Fruit fly (Drosophila melanogaster) whole organism, embryonic: ENCODE data around the gene CG10005.
A peak's percentile ranks its signal among the peaks of the same experiment; 100 is the strongest.

ENCODE experiments used
- Aef1 ChIP-seq: fragments of 200-800 bp; sonication (Bioruptor generic); IDR thresholded peaks from 3 replicates; pipeline ENCODE4 v1.3.6; 2022; ENCODE audit warnings: missing biosample characterization, missing genetic modification characterization
- Atf3 ChIP-seq: fragments of 200-800 bp; sonication (Bioruptor generic); optimal IDR thresholded peaks from 3 replicates; lab custom pipeline; 2016; ENCODE audit warnings: missing biosample characterization, missing genetic modification characterization
- CG10565 ChIP-seq: fragments of 200-800 bp; sonication (Bioruptor generic); optimal IDR thresholded peaks from 3 replicates; lab custom pipeline; 2016; ENCODE audit warnings: missing biosample characterization, mild to moderate bottlenecking, missing genetic modification characterization
- CG11456 ChIP-seq: fragments of 200-800 bp; sonication (Bioruptor generic); IDR thresholded peaks from 3 replicates; pipeline ENCODE4 v1.3.6; 2022; ENCODE audit warnings: missing biosample characterization, missing genetic modification characterization
- CG11695 ChIP-seq: fragments of 200-800 bp; sonication (Bioruptor generic); IDR thresholded peaks from 3 replicates; pipeline ENCODE4 v1.3.6; 2022; ENCODE audit warnings: missing biosample characterization, missing genetic modification characterization
- CG16815 ChIP-seq: fragments of 200-800 bp; sonication (Bioruptor generic); optimal IDR thresholded peaks from 3 replicates; lab custom pipeline; 2017; ENCODE audit warnings: missing biosample characterization, mild to moderate bottlenecking, missing genetic modification characterization
- CG18476 ChIP-seq: fragments of 200-800 bp; sonication (Bioruptor generic); optimal IDR thresholded peaks from 2 replicates; lab custom pipeline; 2016; ENCODE audit warnings: missing biosample characterization, mild to moderate bottlenecking, missing genetic modification characterization
- CG2875 ChIP-seq: fragments of 200-800 bp; sonication (Bioruptor generic); optimal IDR thresholded peaks from 2 replicates; lab custom pipeline; 2017; ENCODE audit warnings: missing biosample characterization, mild to moderate bottlenecking, missing genetic modification characterization, missing genetic modification reagents
- CG30020 ChIP-seq: fragments of 200-800 bp; optimal IDR thresholded peaks from 2 replicates; lab custom pipeline; 2019; ENCODE audit warnings: missing biosample characterization, mild to moderate bottlenecking, missing genetic modification characterization, moderate library complexity
- CG3163 ChIP-seq: fragments of 200-800 bp; sonication (Bioruptor generic); optimal IDR thresholded peaks from 3 replicates; lab custom pipeline; 2016; ENCODE audit warnings: missing biosample characterization, missing genetic modification characterization
- CG32767 ChIP-seq: fragments of 200-800 bp; sonication (Bioruptor generic); IDR thresholded peaks from 2 replicates; pipeline ENCODE4 v1.3.6; 2022; ENCODE audit warnings: missing biosample characterization, missing genetic modification characterization
- CG3847 ChIP-seq: fragments of 200-800 bp; sonication (Bioruptor generic); IDR thresholded peaks from 2 replicates; pipeline ENCODE4 v1.3.6; 2022; ENCODE audit warnings: missing biosample characterization, missing genetic modification characterization
- CG4360 ChIP-seq: fragments of 200-800 bp; sonication (Bioruptor generic); IDR thresholded peaks from 2 replicates; pipeline ENCODE4 v1.3.6; 2022; ENCODE audit warnings: missing biosample characterization, missing genetic modification characterization
- CG6175 ChIP-seq: fragments of 200-800 bp; sonication (Bioruptor generic); IDR thresholded peaks from 3 replicates; pipeline ENCODE4 v1.3.6; 2022; ENCODE audit warnings: missing biosample characterization, missing genetic modification characterization
- CG6791 ChIP-seq: fragments of 200-800 bp; sonication (Bioruptor generic); IDR thresholded peaks from 3 replicates; pipeline ENCODE4 v1.3.6; 2022; ENCODE audit warnings: missing biosample characterization, missing genetic modification characterization; ENCODE audit not compliant: partially characterized antibody
- CG8944 ChIP-seq: fragments of 200-800 bp; sonication (Bioruptor generic); optimal IDR thresholded peaks from 3 replicates; lab custom pipeline; 2016; ENCODE audit warnings: missing biosample characterization, missing genetic modification characterization
- CoRest ChIP-seq: fragments of 200-800 bp; sonication (Bioruptor generic); optimal IDR thresholded peaks from 3 replicates; lab custom pipeline; 2018; ENCODE audit warnings: missing biosample characterization, mild to moderate bottlenecking, missing genetic modification characterization, moderate library complexity
- D19A ChIP-seq: fragments of 200-800 bp; optimal IDR thresholded peaks from 3 replicates; lab custom pipeline; 2019; ENCODE audit warnings: missing biosample characterization, mild to moderate bottlenecking, missing genetic modification characterization, moderate library complexity
- Dbx ChIP-seq: fragments of 200-800 bp; sonication (Bioruptor generic); IDR thresholded peaks from 3 replicates; pipeline ENCODE4 v1.3.6; 2022; ENCODE audit warnings: missing biosample characterization, missing genetic modification characterization
- Dip2 ChIP-seq: fragments of 200-800 bp; sonication (Bioruptor generic); IDR thresholded peaks from 2 replicates; pipeline ENCODE4 v1.3.6; 2022; ENCODE audit warnings: missing biosample characterization, missing genetic modification characterization
- Doc2 ChIP-seq: fragments of 200-800 bp; sonication (Bioruptor generic); IDR thresholded peaks from 2 replicates; pipeline ENCODE4 v1.3.6; 2022; ENCODE audit warnings: missing biosample characterization, missing genetic modification characterization
- Fer1 ChIP-seq: fragments of 200-800 bp; sonication (Bioruptor generic); optimal IDR thresholded peaks from 2 replicates; lab custom pipeline; 2017; ENCODE audit warnings: missing biosample characterization, mild to moderate bottlenecking, missing genetic modification characterization
- Jarid2 ChIP-seq: fragments of 200-800 bp; sonication (Bioruptor generic); optimal IDR thresholded peaks from 3 replicates; lab custom pipeline; 2017; ENCODE audit warnings: mild to moderate bottlenecking, missing biosample characterization, missing genetic modification reagents, missing genetic modification characterization
- MESR4 ChIP-seq: fragments of 200-800 bp; sonication (Bioruptor generic); optimal IDR thresholded peaks from 2 replicates; lab custom pipeline; 2018; ENCODE audit warnings: missing biosample characterization, mild to moderate bottlenecking, missing genetic modification characterization, moderate library complexity
- NK7.1 ChIP-seq: fragments of 200-800 bp; sonication (Bioruptor generic); optimal IDR thresholded peaks from 3 replicates; lab custom pipeline; 2016; ENCODE audit warnings: missing biosample characterization, missing genetic modification characterization
- Ptx1 ChIP-seq: fragments of 200-800 bp; sonication (Bioruptor generic); IDR thresholded peaks from 2 replicates; pipeline ENCODE4 v1.3.6; 2022; ENCODE audit warnings: missing biosample characterization, missing genetic modification characterization
- Ravus ChIP-seq: fragments of 200-800 bp; sonication (Bioruptor generic); IDR thresholded peaks from 2 replicates; pipeline ENCODE4 v1.3.6; 2022; ENCODE audit warnings: missing biosample characterization, missing genetic modification characterization
- Trl ChIP-seq, 3 experiments: fragments of >200 bp in 2 of 3; fragments of 200-800 bp in 1 of 3; sonication (Bioruptor generic) in 1 of 3; optimal IDR thresholded peaks; 2 replicates in 1 of 3; 3 replicates in 2 of 3; lab custom pipeline; 2016 to 2017; ENCODE audit warnings: missing biosample characterization in 1 of 3, missing genetic modification characterization in 1 of 3
- Vsx1 ChIP-seq: fragments of 200-800 bp; sonication (Bioruptor generic); optimal IDR thresholded peaks from 2 replicates; lab custom pipeline; 2017; ENCODE audit warnings: missing biosample characterization, mild to moderate bottlenecking, missing genetic modification characterization, missing genetic modification reagents
- al ChIP-seq: fragments of 200-800 bp; sonication (Bioruptor generic); IDR thresholded peaks from 2 replicates; pipeline ENCODE4 v1.3.6; 2022; ENCODE audit warnings: missing biosample characterization, missing genetic modification characterization
- ash1 ChIP-seq: fragments of 200-800 bp; sonication (Bioruptor generic); optimal IDR thresholded peaks from 2 replicates; lab custom pipeline; 2018; ENCODE audit warnings: missing biosample characterization, mild to moderate bottlenecking, missing genetic modification characterization
- dati ChIP-seq: fragments of 200-800 bp; sonication (Bioruptor generic); IDR thresholded peaks from 2 replicates; pipeline ENCODE4 v1.3.6; 2022; ENCODE audit warnings: missing biosample characterization, missing genetic modification characterization
- exex ChIP-seq: fragments of 200-800 bp; sonication (Bioruptor generic); optimal IDR thresholded peaks from 4 replicates; lab custom pipeline; 2018; ENCODE audit warnings: missing biosample characterization, mild to moderate bottlenecking, missing genetic modification characterization, moderate library complexity
- gem ChIP-seq: fragments of 200-800 bp; sonication (Bioruptor generic); optimal IDR thresholded peaks from 2 replicates; lab custom pipeline; 2019; ENCODE audit warnings: missing biosample characterization, mild to moderate bottlenecking, missing genetic modification characterization, moderate library complexity
- jumu ChIP-seq: fragments of 200-800 bp; sonication (Bioruptor generic); optimal IDR thresholded peaks from 3 replicates; lab custom pipeline; 2016; ENCODE audit warnings: missing biosample characterization, missing genetic modification characterization
- lbe ChIP-seq: fragments of 200-800 bp; sonication (Bioruptor generic); optimal IDR thresholded peaks from 2 replicates; lab custom pipeline; 2016; ENCODE audit warnings: missing biosample characterization, mild to moderate bottlenecking, missing genetic modification characterization
- lola ChIP-seq, 3 experiments: fragments of >200 bp in 2 of 3; fragments of 200-800 bp in 1 of 3; sonication (Bioruptor generic) in 1 of 3; optimal IDR thresholded peaks; 2 replicates each; lab custom pipeline; 2017 to 2019; ENCODE audit warnings: missing biosample characterization in 3 of 3, missing genetic modification characterization in 3 of 3, mild to moderate bottlenecking in 1 of 3, moderate library complexity in 1 of 3
- maf-S ChIP-seq: fragments of 200-800 bp; sonication (Bioruptor generic); optimal IDR thresholded peaks from 2 replicates; lab custom pipeline; 2016; ENCODE audit warnings: missing biosample characterization, missing genetic modification characterization
- nom ChIP-seq: fragments of 200-800 bp; sonication (Bioruptor generic); optimal IDR thresholded peaks from 2 replicates; lab custom pipeline; 2017; ENCODE audit warnings: missing biosample characterization, missing genetic modification characterization, mild to moderate bottlenecking, moderate library complexity, missing genetic modification reagents
- pita ChIP-seq: fragments of 200-800 bp; sonication (Bioruptor generic); optimal IDR thresholded peaks from 2 replicates; lab custom pipeline; 2017; ENCODE audit warnings: missing biosample characterization, mild to moderate bottlenecking, missing genetic modification characterization
- psq ChIP-seq: fragments of 200-800 bp; sonication (Bioruptor generic); optimal IDR thresholded peaks from 2 replicates; lab custom pipeline; 2017; ENCODE audit warnings: missing biosample characterization, missing genetic modification characterization
- run ChIP-seq: fragments of 200-800 bp; sonication (Bioruptor generic); optimal IDR thresholded peaks from 3 replicates; lab custom pipeline; 2018; ENCODE audit warnings: missing biosample characterization, mild to moderate bottlenecking, missing genetic modification characterization
- trem ChIP-seq: fragments of 200-800 bp; optimal IDR thresholded peaks from 3 replicates; lab custom pipeline; 2019; ENCODE audit warnings: missing biosample characterization, mild to moderate bottlenecking, missing genetic modification characterization, moderate library complexity
- z ChIP-seq: fragments of 200-800 bp; sonication (Bioruptor generic); IDR thresholded peaks from 3 replicates; pipeline ENCODE4 v1.3.6; 2022; ENCODE audit warnings: missing biosample characterization, missing genetic modification characterization

Gene CG10005

dm6 chr3R:11984441-11984840, 7.4 kb upstream of the CG10005 start, which contains the start of gene CG3397:
TSS of gene CG3397 (minus strand) at chr3R:11984541.
- no peak for TF ChIP-seq CG6175
- no peak for TF ChIP-seq CG10565 (GFP tag; lab: Kevin White, UChicago)
- no peak for TF ChIP-seq exex
- no peak for TF ChIP-seq CG11456 (GFP tag; lab: Robert Waterston, UW)
- no peak for TF ChIP-seq CG30020
- peak; percentile 18 to 56 for TF ChIP-seq Trl (optimal IDR thresholded peaks at IDR 0.05; lab: Kevin White, UChicago)
- TF ChIP-seq Trl (GFP tag; optimal IDR thresholded peaks at IDR 0.05; lab: Kevin White, UChicago), result no peak
- no peak for TF ChIP-seq psq (GFP tag; lab: Kevin White, UChicago)
- TF ChIP-seq Atf3 (GFP tag; lab: Kevin White, UChicago), result no peak
- no peak for TF ChIP-seq Vsx1 (GFP tag; lab: Kevin White, UChicago)

dm6 chr3R:11982547-11982946, 5.5 kb upstream of the CG10005 start:
- TF ChIP-seq Trl (optimal IDR thresholded peaks at IDR 0.05; lab: Kevin White, UChicago) (peak; percentile 54 to 74), Trl (GFP tag; optimal IDR thresholded peaks at IDR 0.05; lab: Kevin White, UChicago) (no peak), CG3847 (GFP tag; lab: Robert Waterston, UW) (no peak), nom (GFP tag; lab: Kevin White, UChicago) (peak; percentile 25), lbe (GFP tag; lab: Kevin White, UChicago) (peak; percentile 4), Jarid2 (GFP tag; lab: Kevin White, UChicago) (peak; percentile 15), Aef1 (GFP tag; lab: Robert Waterston, UW) (no peak)

dm6 chr3R:11981962-11982361, 5.0 kb upstream of the CG10005 start, which contains the start of gene CG12224:
TSS of gene CG12224 (minus strand) at chr3R:11982062.
- no peak for TF ChIP-seq Doc2 (GFP tag; lab: Robert Waterston, UW)
- no peak for TF ChIP-seq Ravus (GFP tag; lab: Robert Waterston, UW)
- TF ChIP-seq exex, result peak; percentile 75

- TF ChIP-seq CG8944 (GFP tag; lab: Kevin White, UChicago), result no peak
- TF ChIP-seq Ptx1 (GFP tag; lab: Robert Waterston, UW), result no peak
- no peak for TF ChIP-seq Dbx (GFP tag; lab: Robert Waterston, UW)
- peak; percentile 92 for TF ChIP-seq CG3163
- no peak for TF ChIP-seq CG16815
- TF ChIP-seq NK7.1 (GFP tag; lab: Kevin White, UChicago), result no peak
- no peak for TF ChIP-seq trem (tag; lab: Kevin White, UChicago)
- 0 out of 3 replicates have a peak, but pooled peaks have one; percentile 36 for TF ChIP-seq z
- no peak for TF ChIP-seq CG18476 (GFP tag; lab: Kevin White, UChicago)
- no peak for TF ChIP-seq run (tag; lab: Kevin White, UChicago)
- TF ChIP-seq CoRest (tag; lab: Kevin White, UChicago), result no peak
- TF ChIP-seq CG32767, result no peak
- peak; percentile 2 for TF ChIP-seq D19A (tag; lab: Kevin White, UChicago)
- no peak for TF ChIP-seq CG11695 (GFP tag; lab: Robert Waterston, UW)
- TF ChIP-seq CG6791 (GFP tag; lab: Robert Waterston, UW), result no peak
- no peak for TF ChIP-seq gem (tag; lab: Kevin White, UChicago)
- TF ChIP-seq lola (GFP tag; optimal IDR thresholded peaks at IDR 0.05; lab: Kevin White, UChicago), result no peak
- no peak for TF ChIP-seq dati (GFP tag; lab: Robert Waterston, UW)
- no peak for TF ChIP-seq CG2875
- no peak for TF ChIP-seq pita (GFP tag; lab: Kevin White, UChicago)
- no peak for TF ChIP-seq CG11456 (GFP tag; lab: Robert Waterston, UW)
- TF ChIP-seq ash1 (GFP tag; lab: Kevin White, UChicago), result no peak
- TF ChIP-seq maf-S (GFP tag; lab: Kevin White, UChicago), result no peak
- TF ChIP-seq Fer1 (GFP tag; lab: Kevin White, UChicago), result no peak
- TF ChIP-seq jumu, result no peak
- TF ChIP-seq MESR4, result no peak
- TF ChIP-seq al (GFP tag; lab: Robert Waterston, UW), result no peak
- no peak for TF ChIP-seq Dip2
- TF ChIP-seq CG4360 (GFP tag; lab: Robert Waterston, UW), result no peak
Measured at dm6 chr3R:11979879-11980571, 3.0 kb upstream of the CG10005 start, which contains the start of gene CG18547. TSS of gene CG18547 (minus strand) at chr3R:11980390.
